Fruit fly (Drosophila melanogaster) whole organism, embryonic: ENCODE results near the gene alphaCOP.
A peak's percentile ranks its signal among the peaks of the same experiment; 100 is the strongest.

Experiments used
- Ada2b ChIP-seq: fragments of 200-800 bp; sonication (Bioruptor generic); IDR thresholded peaks from 2 replicates; pipeline ENCODE4 v1.3.6; 2022; ENCODE audit warnings: missing biosample characterization, missing genetic modification characterization
- CG10147 ChIP-seq: fragments of 200-800 bp; sonication (Bioruptor generic); optimal IDR thresholded peaks from 2 replicates; lab custom pipeline; 2019; ENCODE audit warnings: missing biosample characterization, mild to moderate bottlenecking, missing genetic modification characterization, moderate library complexity
- CG10267 ChIP-seq: fragments of 200-800 bp; sonication (Bioruptor generic); optimal IDR thresholded peaks from 2 replicates; lab custom pipeline; 2018; ENCODE audit warnings: missing biosample characterization, mild to moderate bottlenecking, missing genetic modification characterization, moderate library complexity
- CG13287 ChIP-seq: fragments of 200-800 bp; sonication (Bioruptor generic); IDR thresholded peaks from 2 replicates; pipeline ENCODE4 v1.3.6; 2022; ENCODE audit warnings: missing biosample characterization, missing genetic modification characterization; ENCODE audit not compliant: partially characterized antibody
- CG14860 ChIP-seq: fragments of 200-800 bp; sonication (Bioruptor generic); IDR thresholded peaks from 3 replicates; pipeline ENCODE4 v1.3.6; 2022; ENCODE audit warnings: missing biosample characterization, missing genetic modification characterization; ENCODE audit not compliant: partially characterized antibody
- CG15601 ChIP-seq: fragments of 200-800 bp; sonication (Bioruptor generic); optimal IDR thresholded peaks from 3 replicates; lab custom pipeline; 2019; ENCODE audit warnings: missing biosample characterization, mild to moderate bottlenecking, missing genetic modification characterization, moderate library complexity
- CG1647 ChIP-seq: fragments of 200-800 bp; sonication (Bioruptor generic); optimal IDR thresholded peaks from 3 replicates; lab custom pipeline; 2016; ENCODE audit warnings: missing biosample characterization, missing genetic modification characterization
- CG3281 ChIP-seq: fragments of 200-800 bp; sonication (Bioruptor generic); optimal IDR thresholded peaks from 3 replicates; lab custom pipeline; 2017; ENCODE audit warnings: missing biosample characterization, mild to moderate bottlenecking, missing genetic modification characterization
- CG34376 ChIP-seq: fragments of 200-800 bp; sonication (Bioruptor generic); optimal IDR thresholded peaks from 2 replicates; lab custom pipeline; 2018; ENCODE audit warnings: missing biosample characterization, mild to moderate bottlenecking, missing genetic modification characterization
- CG34422 ChIP-seq: fragments of 200-800 bp; sonication (Bioruptor generic); IDR thresholded peaks from 3 replicates; pipeline ENCODE4 v1.3.6; 2022; ENCODE audit warnings: missing biosample characterization, missing genetic modification characterization
- CG4854 ChIP-seq: fragments of 200-800 bp; sonication (Bioruptor generic); optimal IDR thresholded peaks from 2 replicates; lab custom pipeline; 2016; ENCODE audit warnings: missing biosample characterization, missing genetic modification characterization, inconsistent platforms
- CG6854 ChIP-seq: fragments of 200-800 bp; sonication (Bioruptor generic); optimal IDR thresholded peaks from 3 replicates; lab custom pipeline; 2017; ENCODE audit warnings: missing biosample characterization, mild to moderate bottlenecking, missing genetic modification characterization
- CG7963 ChIP-seq: fragments of 200-800 bp; sonication (Bioruptor generic); IDR thresholded peaks from 3 replicates; pipeline ENCODE4 v1.3.6; 2022; ENCODE audit warnings: missing biosample characterization, missing genetic modification characterization; ENCODE audit not compliant: partially characterized antibody
- CG8089 ChIP-seq: fragments of 200-800 bp; sonication (Bioruptor generic); optimal IDR thresholded peaks from 3 replicates; lab custom pipeline; 2016; ENCODE audit warnings: missing biosample characterization, missing genetic modification characterization
- CG8290 ChIP-seq, 3 experiments: fragments of 200-800 bp; sonication (Bioruptor generic); optimal IDR thresholded peaks; 2 replicates each; lab custom pipeline; 2016 to 2019; ENCODE audit warnings: missing biosample characterization in 3 of 3, missing genetic modification characterization in 3 of 3, mild to moderate bottlenecking in 2 of 3, moderate library complexity in 1 of 3
- CG8388 ChIP-seq: fragments of 200-800 bp; sonication (Bioruptor generic); optimal IDR thresholded peaks from 2 replicates; lab custom pipeline; 2019; ENCODE audit warnings: missing biosample characterization, mild to moderate bottlenecking, missing genetic modification characterization, moderate library complexity
- CG8765 ChIP-seq: fragments of 200-800 bp; sonication (Bioruptor generic); IDR thresholded peaks from 2 replicates; pipeline ENCODE4 v1.3.6; 2022; ENCODE audit warnings: missing biosample characterization, missing genetic modification characterization
- D19B ChIP-seq: fragments of 200-800 bp; sonication (Bioruptor generic); optimal IDR thresholded peaks from 2 replicates; lab custom pipeline; 2017; ENCODE audit warnings: missing biosample characterization, mild to moderate bottlenecking, missing genetic modification characterization
- Dfd ChIP-seq, 2 experiments: fragments of >200 bp; optimal IDR thresholded peaks; 2 replicates each; lab custom pipeline; 2017; ENCODE audit warnings: missing biosample characterization in 2 of 2, missing genetic modification characterization in 2 of 2
- Doc2 ChIP-seq: fragments of 200-800 bp; sonication (Bioruptor generic); IDR thresholded peaks from 2 replicates; pipeline ENCODE4 v1.3.6; 2022; ENCODE audit warnings: missing biosample characterization, missing genetic modification characterization
- Elba2 ChIP-seq: fragments of 200-800 bp; sonication (Bioruptor generic); optimal IDR thresholded peaks from 3 replicates; lab custom pipeline; 2016; ENCODE audit warnings: missing biosample characterization, missing genetic modification characterization
- Fer3 ChIP-seq: fragments of 200-800 bp; sonication (Bioruptor generic); optimal IDR thresholded peaks from 2 replicates; lab custom pipeline; 2018; ENCODE audit warnings: missing biosample characterization, mild to moderate bottlenecking, missing genetic modification characterization, moderate library complexity
- Jarid2 ChIP-seq: fragments of 200-800 bp; sonication (Bioruptor generic); optimal IDR thresholded peaks from 3 replicates; lab custom pipeline; 2017; ENCODE audit warnings: mild to moderate bottlenecking, missing biosample characterization, missing genetic modification reagents, missing genetic modification characterization
- MTF-1 ChIP-seq: fragments of 200-800 bp; sonication (Bioruptor generic); optimal IDR thresholded peaks from 2 replicates; lab custom pipeline; 2018; ENCODE audit warnings: missing biosample characterization, mild to moderate bottlenecking, missing genetic modification characterization, borderline replicate concordance
- Myb ChIP-seq: fragments of 200-800 bp; sonication (Bioruptor generic); optimal IDR thresholded peaks from 2 replicates; lab custom pipeline; 2016; ENCODE audit warnings: missing biosample characterization, missing genetic modification characterization
- NK7.1 ChIP-seq: fragments of 200-800 bp; sonication (Bioruptor generic); optimal IDR thresholded peaks from 3 replicates; lab custom pipeline; 2016; ENCODE audit warnings: missing biosample characterization, missing genetic modification characterization
- NfI ChIP-seq: fragments of 200-800 bp; sonication (Bioruptor generic); optimal IDR thresholded peaks from 3 replicates; lab custom pipeline; 2018; ENCODE audit warnings: missing biosample characterization, mild to moderate bottlenecking, missing genetic modification characterization, moderate library complexity
- crp ChIP-seq, 2 experiments: fragments of 200-800 bp; sonication (Bioruptor generic); optimal IDR thresholded peaks; 2 replicates in 1 of 2; 3 replicates in 1 of 2; lab custom pipeline; 2017; ENCODE audit warnings: missing biosample characterization in 2 of 2, missing genetic modification characterization in 2 of 2, mild to moderate bottlenecking in 1 of 2, moderate library complexity in 1 of 2
- da ChIP-seq: fragments of 200-800 bp; sonication (Bioruptor generic); optimal IDR thresholded peaks from 2 replicates; lab custom pipeline; 2016; ENCODE audit warnings: missing biosample characterization, missing genetic modification characterization
- dm ChIP-seq: fragments of 200-800 bp; sonication (Bioruptor generic); optimal IDR thresholded peaks from 3 replicates; lab custom pipeline; 2016; ENCODE audit warnings: missing biosample characterization, missing genetic modification characterization
- eve ChIP-seq, 2 experiments: fragments of >200 bp; optimal IDR thresholded peaks; 2 replicates each; lab custom pipeline; 2017; ENCODE audit warnings: missing biosample characterization in 2 of 2, missing genetic modification characterization in 2 of 2
- ewg ChIP-seq: fragments of 200-800 bp; sonication (Bioruptor generic); optimal IDR thresholded peaks from 3 replicates; lab custom pipeline; 2017; ENCODE audit warnings: mild to moderate bottlenecking, missing biosample characterization, missing genetic modification reagents, missing genetic modification characterization
- klu ChIP-seq: fragments of 200-800 bp; sonication (Bioruptor generic); IDR thresholded peaks from 2 replicates; pipeline ENCODE4 v1.3.6; 2022; ENCODE audit warnings: missing biosample characterization, missing genetic modification characterization
- lmd ChIP-seq: fragments of 200-800 bp; sonication (Bioruptor generic); IDR thresholded peaks from 2 replicates; pipeline ENCODE4 v1.3.6; 2022; ENCODE audit warnings: missing biosample characterization, missing genetic modification characterization
- p53 ChIP-seq: fragments of 200-800 bp; sonication (Bioruptor generic); optimal IDR thresholded peaks from 2 replicates; lab custom pipeline; 2016; ENCODE audit warnings: missing biosample characterization, missing genetic modification characterization
- prd ChIP-seq, 3 experiments: fragments of >200 bp in 2 of 3; fragments of 200-800 bp in 1 of 3; sonication (Bioruptor generic) in 1 of 3; optimal IDR thresholded peaks in 2 of 3; IDR thresholded peaks in 1 of 3; 2 replicates in 2 of 3; 3 replicates in 1 of 3; pipeline versions ENCODE4 v1.3.6 to Lab custom; 2017 to 2022; ENCODE audit warnings: missing biosample characterization in 1 of 3, missing genetic modification characterization in 1 of 3
- pros ChIP-seq: fragments of 200-800 bp; sonication (Bioruptor generic); optimal IDR thresholded peaks from 3 replicates; lab custom pipeline; 2019; ENCODE audit warnings: missing biosample characterization, mild to moderate bottlenecking, missing genetic modification characterization, moderate library complexity
- sc ChIP-seq, 3 experiments: fragments of >200 bp in 2 of 3; fragments of 200-800 bp in 1 of 3; sonication (Bioruptor generic) in 1 of 3; optimal IDR thresholded peaks; 2 replicates in 2 of 3; 3 replicates in 1 of 3; lab custom pipeline; 2017; ENCODE audit warnings: mild to moderate bottlenecking in 1 of 3, missing biosample characterization in 1 of 3, missing genetic modification characterization in 1 of 3, missing genetic modification reagents in 1 of 3
- scrt ChIP-seq: fragments of 200-800 bp; sonication (Bioruptor generic); optimal IDR thresholded peaks from 2 replicates; lab custom pipeline; 2018; ENCODE audit warnings: missing biosample characterization, mild to moderate bottlenecking, missing genetic modification characterization, moderate library complexity
- sens ChIP-seq: fragments of 200-800 bp; sonication (Bioruptor generic); peaks from one replicate; lab custom pipeline; 2016; ENCODE audit warnings: missing biosample characterization, missing genetic modification characterization
- seq ChIP-seq: fragments of 200-800 bp; sonication (Bioruptor generic); IDR thresholded peaks from 2 replicates; pipeline ENCODE4 v1.3.6; 2022; ENCODE audit warnings: missing biosample characterization, missing genetic modification characterization
- stwl ChIP-seq: fragments of 200-800 bp; sonication (Bioruptor generic); optimal IDR thresholded peaks from 3 replicates; lab custom pipeline; 2018; ENCODE audit warnings: missing biosample characterization, mild to moderate bottlenecking, missing genetic modification characterization, moderate library complexity
- vvl ChIP-seq: fragments of 200-800 bp; sonication (Bioruptor generic); IDR thresholded peaks from 2 replicates; pipeline ENCODE4 v1.3.6; 2022; ENCODE audit warnings: missing biosample characterization, missing genetic modification characterization
- wek ChIP-seq: fragments of 200-800 bp; sonication (Bioruptor generic); optimal IDR thresholded peaks from 3 replicates; lab custom pipeline; 2018; ENCODE audit warnings: missing biosample characterization, mild to moderate bottlenecking, missing genetic modification characterization, moderate library complexity

The alphaCOP gene

DNA sequence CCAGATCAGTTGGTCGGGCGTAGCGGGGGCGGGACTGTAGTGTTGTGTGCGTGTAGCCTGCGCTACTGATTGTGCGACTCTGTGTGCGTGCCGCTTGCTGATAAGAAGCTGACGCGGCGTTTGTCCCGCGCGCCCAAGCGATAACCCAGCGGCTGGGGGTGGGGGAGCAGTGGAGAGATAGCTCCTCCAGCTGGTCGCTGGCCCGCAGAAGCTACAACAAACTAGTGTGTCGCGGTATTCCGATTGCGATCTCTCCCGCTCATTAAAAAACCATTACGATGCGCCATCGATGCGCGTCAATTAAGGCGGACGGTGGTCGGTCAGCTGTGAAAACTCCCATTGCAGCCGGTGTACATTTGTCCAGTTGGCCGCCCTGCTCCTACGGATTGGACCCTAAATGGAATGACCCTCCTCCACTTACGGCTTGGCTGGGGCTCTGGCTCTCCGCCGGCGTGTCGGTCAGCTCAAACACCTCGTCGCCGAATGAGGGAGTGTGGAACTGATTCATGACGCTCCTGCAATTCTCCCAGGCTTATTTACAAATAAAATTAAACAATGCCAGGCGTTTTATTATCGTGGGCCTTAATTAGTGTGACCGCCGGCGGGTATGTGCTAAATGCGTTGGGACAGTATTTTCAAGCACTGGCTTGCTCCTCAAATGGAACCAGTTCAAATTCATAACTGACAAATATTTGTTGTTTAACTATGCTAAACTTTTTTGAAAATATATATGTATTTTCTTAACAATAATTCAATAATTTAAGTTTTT, 42.8 kb downstream of the alphaCOP start, which contains the start of gene CG12104 (continued):
- TF ChIP-seq dm (GFP tag; lab: Kevin White, UChicago): no peak

DNA sequence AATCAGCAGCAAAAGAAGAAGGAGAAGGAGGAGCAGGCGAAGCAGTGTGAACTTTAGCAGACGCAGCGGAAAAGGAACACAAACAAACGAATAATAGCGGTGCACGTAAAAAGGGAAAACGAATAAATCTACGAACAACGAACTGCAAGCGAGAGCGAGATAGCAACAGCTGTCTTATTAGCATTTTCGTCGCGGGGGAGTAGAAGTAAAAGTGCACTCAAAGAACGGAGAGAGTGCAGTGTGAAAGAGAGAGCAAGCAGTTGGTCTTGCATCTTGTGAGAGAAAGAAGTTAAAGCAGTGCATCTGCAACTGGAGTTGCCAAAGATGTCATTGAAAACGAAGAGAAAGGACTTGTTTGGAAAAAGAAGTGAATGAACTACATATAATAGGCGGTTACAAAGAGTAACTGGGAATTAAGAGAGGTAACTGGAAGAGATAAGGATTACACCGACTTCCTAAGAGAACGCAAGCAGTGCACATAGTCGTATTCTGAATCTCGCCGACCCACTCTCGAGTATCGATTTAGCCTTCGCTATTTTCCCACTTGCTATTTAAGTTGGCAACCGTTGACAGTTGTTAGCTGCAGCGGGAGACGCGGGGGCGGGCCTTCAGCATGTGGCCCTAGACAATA, 52.1 kb downstream of the alphaCOP start:
- no peak for TF ChIP-seq CG10147
- no peak for TF ChIP-seq ewg (GFP tag; lab: Kevin White, UChicago)
- TF ChIP-seq CG7963 (GFP tag; lab: Robert Waterston, UW): 0 out of 3 replicates have a peak, but pooled peaks have one; percentile 8
- TF ChIP-seq Ada2b: no peak
- no peak for TF ChIP-seq CG8290 (GFP tag; optimal IDR thresholded peaks at IDR 0.05; lab: Kevin White, UChicago)
- TF ChIP-seq CG8290 (tag; optimal IDR thresholded peaks at IDR 0.05; lab: Kevin White, UChicago): peak in 1 of 2 experiments; percentile 78
- no peak for TF ChIP-seq CG13287
- no peak for TF ChIP-seq wek (GFP tag; lab: Kevin White, UChicago)
- no peak for TF ChIP-seq Myb (GFP tag; lab: Kevin White, UChicago)
- TF ChIP-seq CG4854 (GFP tag; lab: Kevin White, UChicago): no peak
- TF ChIP-seq CG1647 (GFP tag; lab: Kevin White, UChicago): no peak
- TF ChIP-seq sc (optimal IDR thresholded peaks at IDR 0.05; lab: Kevin White, UChicago): no peak
- TF ChIP-seq sc (GFP tag; optimal IDR thresholded peaks at IDR 0.05; lab: Kevin White, UChicago): no peak
- TF ChIP-seq p53 (GFP tag; lab: Kevin White, UChicago): no peak
- TF ChIP-seq CG34422 (GFP tag; lab: Robert Waterston, UW): no peak
- TF ChIP-seq seq (GFP tag; lab: Robert Waterston, UW): no peak
- no peak for TF ChIP-seq crp (GFP tag; optimal IDR thresholded peaks at IDR 0.05; lab: Kevin White, UChicago)
- TF ChIP-seq CG15601 (tag; lab: Kevin White, UChicago): no peak
- peak; percentile 11 for TF ChIP-seq Jarid2
- no peak for TF ChIP-seq CG6854 (GFP tag; lab: Kevin White, UChicago)
- TF ChIP-seq da (GFP tag; lab: Kevin White, UChicago): no peak
- TF ChIP-seq klu (GFP tag; lab: Robert Waterston, UW): no peak
- peak; percentile 87 for TF ChIP-seq Elba2 (GFP tag; lab: Kevin White, UChicago)
- no peak for TF ChIP-seq lmd (GFP tag; lab: Robert Waterston, UW)
- no peak for TF ChIP-seq CG8089
- TF ChIP-seq MTF-1 (GFP tag; lab: Kevin White, UChicago): no peak
- peak; percentile 27 for TF ChIP-seq stwl (tag; lab: Kevin White, UChicago)
- peak; percentile 72 for TF ChIP-seq vvl
- no peak for TF ChIP-seq NfI (GFP tag; lab: Kevin White, UChicago)
- TF ChIP-seq CG8388 (GFP tag; lab: Kevin White, UChicago): no peak
- TF ChIP-seq NK7.1 (GFP tag; lab: Kevin White, UChicago): no peak
- no peak for TF ChIP-seq eve (GFP tag; optimal IDR thresholded peaks at IDR 0.05; lab: Kevin White, UChicago)
- TF ChIP-seq pros (GFP tag; lab: Kevin White, UChicago): peak; percentile 96
- TF ChIP-seq CG14860: no peak
- no peak for TF ChIP-seq CG34376 (GFP tag; lab: Kevin White, UChicago)
- no peak for TF ChIP-seq prd (optimal IDR thresholded peaks at IDR 0.05; lab: Kevin White, UChicago)
- no peak for TF ChIP-seq prd (GFP tag; IDR thresholded peaks at IDR 0.05; lab: Robert Waterston, UW)
- peak in 1 of 2 experiments; percentile 85 for TF ChIP-seq Dfd (GFP tag; optimal IDR thresholded peaks at IDR 0.05; lab: Kevin White, UChicago)
- no peak for TF ChIP-seq Doc2
- TF ChIP-seq Fer3 (tag; lab: Kevin White, UChicago): no peak
- TF ChIP-seq scrt (GFP tag; lab: Kevin White, UChicago): no peak
- no peak for TF ChIP-seq CG10267 (tag; lab: Kevin White, UChicago)
- no peak for TF ChIP-seq CG3281
- no peak for TF ChIP-seq CG8765
- no peak for TF ChIP-seq D19B
- no peak for TF ChIP-seq sens (GFP tag; lab: Kevin White, UChicago)
